Worm (Caenorhabditis elegans) whole organism, L4 larva: ENCODE results near the gene cwn-1.

ENCODE experiments used
- ama-1 ChIP-seq: fragments of 150-350 bp; optimal IDR thresholded peaks from 2 replicates; lab custom pipeline; 2014; ENCODE audit warnings: inconsistent platforms, mixed read lengths
- ceh-28 ChIP-seq: fragments of 150-350 bp; optimal IDR thresholded peaks from 2 replicates; lab custom pipeline; 2014; ENCODE audit warnings: missing biosample characterization, missing genetic modification reagents, missing genetic modification characterization
- dmd-6 ChIP-seq: fragments of 200-800 bp; sonication (Bioruptor generic); IDR thresholded peaks from 2 replicates; pipeline ENCODE4 v1.3.6; 2022; ENCODE audit warnings: missing genetic modification reagents, missing genetic modification characterization, missing compliant biosample characterization
- egl-27 ChIP-seq: sonication (generic microtip); optimal IDR thresholded peaks from 3 replicates; lab custom pipeline; 2017; ENCODE audit warnings: missing biosample characterization, missing genetic modification reagents, missing genetic modification characterization
- fkh-10 ChIP-seq: fragments of 150-350 bp; optimal IDR thresholded peaks from 2 replicates; lab custom pipeline; 2014; ENCODE audit warnings: missing biosample characterization, missing genetic modification reagents, missing genetic modification characterization
- hlh-30 ChIP-seq: sonication (generic microtip); optimal IDR thresholded peaks from 2 replicates; lab custom pipeline; 2017; ENCODE audit warnings: antibody characterized with exemption, mild to moderate bottlenecking, missing genetic modification characterization, missing compliant biosample characterization; ENCODE audit not compliant: insufficient read depth
- nhr-111 ChIP-seq: fragments of 200-800 bp; sonication (Bioruptor generic); optimal IDR thresholded peaks from 2 replicates; lab custom pipeline; 2018; ENCODE audit warnings: mild to moderate bottlenecking, missing genetic modification characterization, missing compliant biosample characterization
- php-3 ChIP-seq: fragments of 200-800 bp; sonication (Bioruptor generic); IDR thresholded peaks from 2 replicates; pipeline ENCODE4 v1.3.6; 2022; ENCODE audit warnings: missing genetic modification reagents, missing genetic modification characterization, missing compliant biosample characterization
- tag-97 ChIP-seq: fragments of 200-800 bp; sonication (Bioruptor generic); IDR thresholded peaks from 2 replicates; pipeline ENCODE4 v1.3.6; 2022; ENCODE audit warnings: missing genetic modification characterization, missing compliant biosample characterization
- unc-39 ChIP-seq: sonication (generic microtip); optimal IDR thresholded peaks from 2 replicates; lab custom pipeline; 2017; ENCODE audit warnings: missing biosample characterization, missing genetic modification characterization
- zip-2 ChIP-seq: fragments of 150-350 bp; optimal IDR thresholded peaks from 2 replicates; lab custom pipeline; 2014; ENCODE audit warnings: missing biosample characterization, missing genetic modification characterization

- TF ChIP-seq tag-97 (GFP tag; lab: Robert Waterston, UW) (no peak), ceh-28 (tag; lab: Kevin White, UChicago) (no peak), egl-27 (no peak), ama-1 (lab: Kevin White, UChicago) (no peak), nhr-111 (GFP tag; lab: Kevin White, UChicago) (no peak), dmd-6 (GFP tag; lab: Robert Waterston, UW) (no peak), hlh-30 (tag; lab: Kevin White, UChicago) (no peak), zip-2 (no peak), unc-39 (tag; lab: Kevin White, UChicago) (no peak), php-3 (GFP tag; lab: Robert Waterston, UW) (no peak), fkh-10 (no peak)
Measured at ce11 chrII:105327-105882, 28.0 kb downstream of the cwn-1 start.
